Fruit fly (Drosophila melanogaster) ovary, adult (tissue): Measurements from ENCODE around the gene CG14053.

ENCODE experiments used
- CG17801 ChIP-seq: fragments of 200-800 bp; optimal IDR thresholded peaks from 2 replicates; lab custom pipeline; 2019; ENCODE audit warnings: missing biosample characterization, mild to moderate bottlenecking, missing genetic modification characterization, moderate library complexity; ENCODE audit not compliant: partially characterized antibody

CG14053 gene

dm6 chrX:2198272-2198571, 4.5 kb upstream of the CG14053 start:
- TF ChIP-seq CG17801 (GFP tag; lab: Kevin White, UChicago): no peak

- no peak for TF ChIP-seq CG17801 (GFP tag; lab: Kevin White, UChicago)
Measured at dm6 chrX:2197414-2198271, 3.9 kb upstream of the CG14053 start.

- peak; percentile 87 for TF ChIP-seq CG17801 (GFP tag; lab: Kevin White, UChicago)
Measured at dm6 chrX:2196086-2196732, 2.5 kb upstream of the CG14053 start.

dm6 chrX:2194208-2195094, 742 bp upstream of the CG14053 start:
- peak; percentile 24 for TF ChIP-seq CG17801 (GFP tag; lab: Kevin White, UChicago)

dm6 chrX:2193158-2193557, 551 bp downstream of the CG14053 start:
- no peak for TF ChIP-seq CG17801 (GFP tag; lab: Kevin White, UChicago)

dm6 chrX:2191896-2192295, 1.8 kb downstream of the CG14053 start:
- no peak for TF ChIP-seq CG17801 (GFP tag; lab: Kevin White, UChicago)

- no peak for TF ChIP-seq CG17801 (GFP tag; lab: Kevin White, UChicago)
Measured at dm6 chrX:2188888-2189287, 4.8 kb downstream of the CG14053 start, which contains the start of gene Mct1. Gene Mct1 (plus strand): TSS chrX:2189188.

dm6 chrX:2187520-2187919, 6.2 kb downstream of the CG14053 start, which contains the start of gene CG3457:
Gene CG3457 (plus strand): TSS chrX:2187820.
- TF ChIP-seq CG17801 (GFP tag; lab: Kevin White, UChicago): no peak

- TF ChIP-seq CG17801 (GFP tag; lab: Kevin White, UChicago): no peak
Measured at dm6 chrX:2186555-2186954, 7.2 kb downstream of the CG14053 start, which contains the start of gene CG17777. Gene CG17777 (plus strand): TSS chrX:2186855.

dm6 chrX:2184563-2184962, 9.1 kb downstream of the CG14053 start, which contains the start of the genes Nmd3 and CG17776:
Gene Nmd3 (minus strand): TSS chrX:2184668.
Gene CG17776 (plus strand): TSS chrX:2184725.
- TF ChIP-seq CG17801 (GFP tag; lab: Kevin White, UChicago): peak; percentile 52

- no peak for TF ChIP-seq CG17801 (GFP tag; lab: Kevin White, UChicago)
Measured at dm6 chrX:2180750-2181261, 12.9 kb downstream of the CG14053 start, which contains the start of gene pn. Gene pn (plus strand): TSS chrX:2181211.

- TF ChIP-seq CG17801 (GFP tag; lab: Kevin White, UChicago): peak; percentile 31
Measured at dm6 chrX:2178802-2179201, 14.9 kb downstream of the CG14053 start, which contains the start of gene Cyp4ae1. Gene Cyp4ae1 (plus strand): TSS chrX:2179007.

- no peak for TF ChIP-seq CG17801 (GFP tag; lab: Kevin White, UChicago)
Measured at dm6 chrX:2175956-2176469, 17.7 kb downstream of the CG14053 start, which contains the start of gene Cyp4d2. Gene Cyp4d2 (plus strand): TSS chrX:2176006.

dm6 chrX:2175265-2175795, 18.4 kb downstream of the CG14053 start, which contains the start of gene Cyp4d14:
Gene Cyp4d14 (minus strand): TSS chrX:2175315.
- TF ChIP-seq CG17801 (GFP tag; lab: Kevin White, UChicago): no peak
